Fruit fly (Drosophila melanogaster) whole organism, embryonic: ENCODE measurements around the gene CG3902.

Experiments
- Atf-2 ChIP-seq: fragments of 200-800 bp; sonication (Bioruptor generic); optimal IDR thresholded peaks from 2 replicates; lab custom pipeline; 2016; ENCODE audit warnings: missing biosample characterization, missing genetic modification characterization
- Bdp1 ChIP-seq: fragments of 200-800 bp; sonication (Bioruptor generic); optimal IDR thresholded peaks from 3 replicates; lab custom pipeline; 2016; ENCODE audit warnings: missing biosample characterization, missing genetic modification characterization
- CG1024 ChIP-seq: fragments of 200-800 bp; sonication (Bioruptor generic); IDR thresholded peaks from 2 replicates; pipeline ENCODE4 v1.3.6; 2022; ENCODE audit warnings: missing biosample characterization, missing genetic modification characterization
- CG10462 ChIP-seq: fragments of 200-800 bp; sonication (Bioruptor generic); optimal IDR thresholded peaks from 2 replicates; lab custom pipeline; 2016; ENCODE audit warnings: missing biosample characterization, missing genetic modification characterization
- CG12744 ChIP-seq: fragments of 200-800 bp; sonication (Bioruptor generic); optimal IDR thresholded peaks from 2 replicates; lab custom pipeline; 2016; ENCODE audit warnings: missing biosample characterization, missing genetic modification characterization
- CG14710 ChIP-seq: fragments of 200-800 bp; sonication (Bioruptor generic); optimal IDR thresholded peaks from 3 replicates; lab custom pipeline; 2019; ENCODE audit warnings: missing biosample characterization, mild to moderate bottlenecking, missing genetic modification characterization, moderate library complexity
- CG1529 ChIP-seq: fragments of 200-800 bp; sonication (Bioruptor generic); optimal IDR thresholded peaks from 3 replicates; lab custom pipeline; 2018; ENCODE audit warnings: missing biosample characterization, missing genetic modification characterization
- CG16815 ChIP-seq: fragments of 200-800 bp; sonication (Bioruptor generic); optimal IDR thresholded peaks from 3 replicates; lab custom pipeline; 2017; ENCODE audit warnings: missing biosample characterization, mild to moderate bottlenecking, missing genetic modification characterization
- CG17359 ChIP-seq: fragments of 200-800 bp; sonication (Bioruptor generic); optimal IDR thresholded peaks from 3 replicates; lab custom pipeline; 2018; ENCODE audit warnings: missing biosample characterization, mild to moderate bottlenecking, missing genetic modification characterization, moderate library complexity
- CG17361 ChIP-seq: fragments of 200-800 bp; sonication (Bioruptor generic); IDR thresholded peaks from 3 replicates; pipeline ENCODE4 v1.3.6; 2022; ENCODE audit warnings: missing biosample characterization, missing genetic modification characterization
- CG31388 ChIP-seq: fragments of 200-800 bp; sonication (Bioruptor generic); optimal IDR thresholded peaks from 2 replicates; lab custom pipeline; 2016; ENCODE audit warnings: missing biosample characterization, missing genetic modification characterization
- CG4424 ChIP-seq: fragments of 200-800 bp; sonication (Bioruptor generic); optimal IDR thresholded peaks from 3 replicates; lab custom pipeline; 2016; ENCODE audit warnings: missing biosample characterization, missing genetic modification characterization
- CG4617 ChIP-seq: fragments of 200-800 bp; sonication (Bioruptor generic); optimal IDR thresholded peaks from 3 replicates; lab custom pipeline; 2016; ENCODE audit warnings: missing biosample characterization, missing genetic modification characterization, borderline replicate concordance
- CG4707 ChIP-seq: fragments of 200-800 bp; sonication (Bioruptor generic); optimal IDR thresholded peaks from 2 replicates; lab custom pipeline; 2018; ENCODE audit warnings: missing biosample characterization, mild to moderate bottlenecking, missing genetic modification characterization, moderate library complexity
- CG6654 ChIP-seq: fragments of 200-800 bp; sonication (Bioruptor generic); optimal IDR thresholded peaks from 2 replicates; lab custom pipeline; 2017; ENCODE audit warnings: missing biosample characterization, mild to moderate bottlenecking, missing genetic modification characterization
- CG6813 ChIP-seq: fragments of 200-800 bp; sonication (Bioruptor generic); optimal IDR thresholded peaks from 2 replicates; lab custom pipeline; 2017; ENCODE audit warnings: missing biosample characterization, missing genetic modification characterization, mild to moderate bottlenecking, moderate library complexity, missing genetic modification reagents
- CG7987 ChIP-seq: fragments of 200-800 bp; sonication (Bioruptor generic); optimal IDR thresholded peaks from 2 replicates; lab custom pipeline; 2018; ENCODE audit warnings: missing biosample characterization, mild to moderate bottlenecking, missing genetic modification characterization, moderate library complexity
- Dek ChIP-seq: fragments of 200-800 bp; sonication (Bioruptor generic); optimal IDR thresholded peaks from 3 replicates; lab custom pipeline; 2019; ENCODE audit warnings: missing biosample characterization, mild to moderate bottlenecking, missing genetic modification characterization, moderate library complexity
- Dll ChIP-seq: fragments of 200-800 bp; sonication (Bioruptor generic); IDR thresholded peaks from 4 replicates; pipeline ENCODE4 v1.3.6; 2022; ENCODE audit warnings: missing biosample characterization, missing genetic modification characterization; ENCODE audit not compliant: partially characterized antibody
- Drgx ChIP-seq: fragments of 200-800 bp; sonication (Bioruptor generic); IDR thresholded peaks from 2 replicates; pipeline ENCODE4 v1.3.6; 2022; ENCODE audit warnings: missing biosample characterization, missing genetic modification characterization
- ERR ChIP-seq: fragments of 200-800 bp; sonication (Bioruptor generic); optimal IDR thresholded peaks from 2 replicates; lab custom pipeline; 2016; ENCODE audit warnings: missing biosample characterization, missing genetic modification characterization
- GATAe ChIP-seq: fragments of 200-800 bp; sonication (Bioruptor generic); conservative IDR thresholded peaks from 2 replicates; pipeline ENCODE4 v1.3.6; 2022; ENCODE audit warnings: missing biosample characterization, missing genetic modification characterization
- H15 ChIP-seq: fragments of 200-800 bp; sonication (Bioruptor generic); IDR thresholded peaks from 3 replicates; pipeline ENCODE4 v1.3.6; 2022; ENCODE audit warnings: missing biosample characterization, missing genetic modification characterization
- HLH3B ChIP-seq: fragments of 200-800 bp; sonication (Bioruptor generic); IDR thresholded peaks from 2 replicates; pipeline ENCODE4 v1.3.6; 2022; ENCODE audit warnings: missing biosample characterization, missing genetic modification characterization
- HLH4C ChIP-seq: fragments of 200-800 bp; sonication (Bioruptor generic); IDR thresholded peaks from 3 replicates; pipeline ENCODE4 v1.3.6; 2022; ENCODE audit warnings: missing biosample characterization, missing genetic modification characterization; ENCODE audit not compliant: partially characterized antibody
- Hand ChIP-seq: fragments of 200-800 bp; sonication (Bioruptor generic); optimal IDR thresholded peaks from 2 replicates; lab custom pipeline; 2017; ENCODE audit warnings: mild to moderate bottlenecking, missing biosample characterization, missing genetic modification reagents, missing genetic modification characterization
- Sox100B ChIP-seq: fragments of 200-800 bp; sonication (Bioruptor generic); optimal IDR thresholded peaks from 3 replicates; lab custom pipeline; 2018; ENCODE audit warnings: missing biosample characterization, mild to moderate bottlenecking, missing genetic modification characterization
- Sry-δ ChIP-seq: fragments of 200-800 bp; sonication (Bioruptor generic); optimal IDR thresholded peaks from 2 replicates; lab custom pipeline; 2016; ENCODE audit warnings: missing biosample characterization, missing genetic modification characterization
- TFAM ChIP-seq: fragments of 200-800 bp; sonication (Bioruptor generic); optimal IDR thresholded peaks from 2 replicates; lab custom pipeline; 2017; ENCODE audit warnings: missing biosample characterization, missing genetic modification characterization, inconsistent platforms
- ash1 ChIP-seq: fragments of 200-800 bp; sonication (Bioruptor generic); optimal IDR thresholded peaks from 2 replicates; lab custom pipeline; 2018; ENCODE audit warnings: missing biosample characterization, mild to moderate bottlenecking, missing genetic modification characterization
- az2 ChIP-seq: fragments of 200-800 bp; sonication (Bioruptor generic); optimal IDR thresholded peaks from 3 replicates; lab custom pipeline; 2016; ENCODE audit warnings: missing biosample characterization, missing genetic modification characterization
- bcd ChIP-seq: fragments of 200-800 bp; sonication (Bioruptor generic); optimal IDR thresholded peaks from 2 replicates; lab custom pipeline; 2017; ENCODE audit warnings: missing biosample characterization, mild to moderate bottlenecking, missing genetic modification characterization
- bsh ChIP-seq, 2 experiments: fragments of 200-800 bp; sonication (Bioruptor generic); optimal IDR thresholded peaks; 2 replicates each; lab custom pipeline; 2017 to 2018; ENCODE audit warnings: mild to moderate bottlenecking in 2 of 2, missing biosample characterization in 2 of 2, missing genetic modification characterization in 2 of 2, moderate library complexity in 1 of 2
- cad ChIP-seq: fragments of >200 bp; optimal IDR thresholded peaks from 2 replicates; lab custom pipeline; 2017; ENCODE audit warnings: missing biosample characterization, missing genetic modification characterization
- chinmo ChIP-seq: fragments of 200-800 bp; sonication (Bioruptor generic); IDR thresholded peaks from 4 replicates; pipeline ENCODE4 v1.3.6; 2022; ENCODE audit warnings: missing biosample characterization, missing genetic modification characterization; ENCODE audit not compliant: partially characterized antibody
- corto ChIP-seq: fragments of 200-800 bp; sonication (Bioruptor generic); optimal IDR thresholded peaks from 2 replicates; lab custom pipeline; 2016; ENCODE audit warnings: missing biosample characterization, mild to moderate bottlenecking, missing genetic modification characterization, moderate library complexity
- da ChIP-seq: fragments of 200-800 bp; sonication (Bioruptor generic); optimal IDR thresholded peaks from 2 replicates; lab custom pipeline; 2016; ENCODE audit warnings: missing biosample characterization, missing genetic modification characterization
- eyg ChIP-seq: fragments of 200-800 bp; sonication (Bioruptor generic); optimal IDR thresholded peaks from 3 replicates; lab custom pipeline; 2016; ENCODE audit warnings: missing biosample characterization, missing genetic modification characterization
- fd102C ChIP-seq: fragments of 200-800 bp; sonication (Bioruptor generic); optimal IDR thresholded peaks from 2 replicates; lab custom pipeline; 2018; ENCODE audit warnings: missing biosample characterization, mild to moderate bottlenecking, missing genetic modification characterization, moderate library complexity
- gcm ChIP-seq: fragments of 200-800 bp; sonication (Bioruptor generic); optimal IDR thresholded peaks from 2 replicates; lab custom pipeline; 2019; ENCODE audit warnings: missing biosample characterization, mild to moderate bottlenecking, missing genetic modification characterization, moderate library complexity
- inv ChIP-seq: fragments of 200-800 bp; sonication (Bioruptor generic); IDR thresholded peaks from 2 replicates; pipeline ENCODE4 v1.3.6; 2022; ENCODE audit warnings: missing biosample characterization, missing genetic modification characterization; ENCODE audit not compliant: partially characterized antibody
- oc ChIP-seq: fragments of 200-800 bp; sonication (Bioruptor generic); optimal IDR thresholded peaks from 2 replicates; lab custom pipeline; 2018; ENCODE audit warnings: missing biosample characterization, mild to moderate bottlenecking, missing genetic modification characterization, moderate library complexity
- pfk ChIP-seq: fragments of 200-800 bp; sonication (Bioruptor generic); optimal IDR thresholded peaks from 2 replicates; lab custom pipeline; 2018; ENCODE audit warnings: missing biosample characterization, mild to moderate bottlenecking, missing genetic modification characterization, moderate library complexity
- run ChIP-seq: fragments of 200-800 bp; sonication (Bioruptor generic); optimal IDR thresholded peaks from 3 replicates; lab custom pipeline; 2018; ENCODE audit warnings: missing biosample characterization, mild to moderate bottlenecking, missing genetic modification characterization
- sd ChIP-seq: fragments of 200-800 bp; sonication (Bioruptor generic); optimal IDR thresholded peaks from 3 replicates; lab custom pipeline; 2018; ENCODE audit warnings: missing biosample characterization, mild to moderate bottlenecking, missing genetic modification characterization, moderate library complexity
- stc ChIP-seq: fragments of 200-800 bp; sonication (Bioruptor generic); IDR thresholded peaks from 2 replicates; pipeline ENCODE4 v1.3.6; 2022; ENCODE audit warnings: missing biosample characterization, missing genetic modification characterization
- sug ChIP-seq: fragments of 200-800 bp; optimal IDR thresholded peaks from 2 replicates; lab custom pipeline; 2019; ENCODE audit warnings: missing biosample characterization, mild to moderate bottlenecking, missing genetic modification characterization, moderate library complexity
- tx ChIP-seq: fragments of 200-800 bp; sonication (Bioruptor generic); optimal IDR thresholded peaks from 2 replicates; lab custom pipeline; 2016; ENCODE audit warnings: missing biosample characterization, missing genetic modification characterization

CG3902 gene

dm6 chr3L:18890283-18891175 is 7.6 kb downstream of the CG3902 start, which contains the start of gene CG3961 (continued):
- TF ChIP-seq pfk (GFP tag; lab: Kevin White, UChicago) (no peak), CG17359 (tag; lab: Kevin White, UChicago) (peak; percentile 97), cad (GFP tag; lab: Kevin White, UChicago) (no peak), CG17361 (GFP tag; lab: Robert Waterston, UW) (peak; percentile 100), ash1 (GFP tag; lab: Kevin White, UChicago) (no peak), run (tag; lab: Kevin White, UChicago) (peak; percentile 97), bcd (GFP tag; lab: Kevin White, UChicago) (peak; percentile 97), GATAe (GFP tag; lab: Robert Waterston, UW) (peak; percentile 66), tx (peak; percentile 59), stc (GFP tag; lab: Robert Waterston, UW) (peak; percentile 92), Hand (GFP tag; lab: Kevin White, UChicago) (peak; percentile 96), CG14710 (tag; lab: Kevin White, UChicago) (peak; percentile 98), oc (tag; lab: Kevin White, UChicago) (peak; percentile 93), eyg (peak; percentile 46), az2 (GFP tag; lab: Kevin White, UChicago) (peak; percentile 98), fd102C (peak; percentile 68), CG10462 (GFP tag; lab: Kevin White, UChicago) (peak; percentile 97), CG1529 (GFP tag; lab: Kevin White, UChicago) (peak; percentile 99), CG4424 (GFP tag; lab: Kevin White, UChicago) (peak; percentile 98), sug (peak; percentile 94), da (GFP tag; lab: Kevin White, UChicago) (peak; percentile 53), Sox100B (GFP tag; lab: Kevin White, UChicago) (peak; percentile 100), Dek (peak; percentile 93), CG1024 (peak; percentile 79), CG4617 (peak; percentile 90), Drgx (GFP tag; lab: Robert Waterston, UW) (peak; percentile 93), CG12744 (peak; percentile 80), Atf-2 (GFP tag; lab: Kevin White, UChicago) (peak; percentile 88), sd (tag; lab: Kevin White, UChicago) (peak; percentile 90), Bdp1 (GFP tag; lab: Kevin White, UChicago) (peak; percentile 80), chinmo (peak; percentile 82; the same call in 3 of the 4 replicates), CG16815 (GFP tag; lab: Kevin White, UChicago) (peak; percentile 97), H15 (peak; percentile 80), inv (GFP tag; lab: Robert Waterston, UW) (no peak), bsh (GFP tag; optimal IDR thresholded peaks at IDR 0.05; lab: Kevin White, UChicago) (peak; percentile 97 to 98), CG6813 (GFP tag; lab: Kevin White, UChicago) (peak; percentile 96), HLH4C (no peak), corto (GFP tag; lab: Kevin White, UChicago) (peak; percentile 87), Sry-δ (GFP tag; lab: Kevin White, UChicago) (peak; percentile 43), CG31388 (GFP tag; lab: Kevin White, UChicago) (peak; percentile 81), TFAM (GFP tag; lab: Kevin White, UChicago) (peak; percentile 88), HLH3B (GFP tag; lab: Robert Waterston, UW) (peak; percentile 95), CG7987 (GFP tag; lab: Kevin White, UChicago) (peak; percentile 90), Dll (GFP tag; lab: Robert Waterston, UW) (no peak), gcm (GFP tag; lab: Kevin White, UChicago) (peak; percentile 99), CG6654 (GFP tag; lab: Kevin White, UChicago) (peak; percentile 89), CG4707 (GFP tag; lab: Kevin White, UChicago) (peak; percentile 89), ERR (GFP tag; lab: Kevin White, UChicago) (peak; percentile 52)
